Worm (Caenorhabditis elegans) whole organism, mixed stage, embryonic: ENCODE data around the gene mks-1.

ENCODE experiments used
- elt-3 ChIP-seq: fragments of 150-350 bp; optimal IDR thresholded peaks from 2 replicates; lab custom pipeline; 2014; ENCODE audit warnings: missing biosample characterization, missing genetic modification characterization
- lsy-2 ChIP-seq: fragments of 150-350 bp; optimal IDR thresholded peaks from 2 replicates; lab custom pipeline; 2014; ENCODE audit warnings: missing biosample characterization, missing genetic modification characterization
- nhr-237 ChIP-seq: fragments of 150-350 bp; optimal IDR thresholded peaks from 2 replicates; lab custom pipeline; 2014; ENCODE audit warnings: missing biosample characterization, missing genetic modification characterization
- nhr-76 ChIP-seq: sonication (generic microtip); optimal IDR thresholded peaks from 2 replicates; lab custom pipeline; 2017; ENCODE audit warnings: missing biosample characterization, missing genetic modification characterization
- snpc-4 ChIP-seq: fragments of 150-350 bp; optimal IDR thresholded peaks from 2 replicates; lab custom pipeline; 2014; ENCODE audit warnings: missing biosample characterization, missing genetic modification characterization
- sptf-1 ChIP-seq: sonication (generic microtip); optimal IDR thresholded peaks from 2 replicates; lab custom pipeline; 2017; ENCODE audit warnings: mild to moderate bottlenecking, missing genetic modification characterization, moderate library complexity, missing compliant biosample characterization
- ztf-11 ChIP-seq: fragments of 150-350 bp; optimal IDR thresholded peaks from 2 replicates; lab custom pipeline; 2014; ENCODE audit warnings: missing biosample characterization, missing genetic modification characterization

DNA sequence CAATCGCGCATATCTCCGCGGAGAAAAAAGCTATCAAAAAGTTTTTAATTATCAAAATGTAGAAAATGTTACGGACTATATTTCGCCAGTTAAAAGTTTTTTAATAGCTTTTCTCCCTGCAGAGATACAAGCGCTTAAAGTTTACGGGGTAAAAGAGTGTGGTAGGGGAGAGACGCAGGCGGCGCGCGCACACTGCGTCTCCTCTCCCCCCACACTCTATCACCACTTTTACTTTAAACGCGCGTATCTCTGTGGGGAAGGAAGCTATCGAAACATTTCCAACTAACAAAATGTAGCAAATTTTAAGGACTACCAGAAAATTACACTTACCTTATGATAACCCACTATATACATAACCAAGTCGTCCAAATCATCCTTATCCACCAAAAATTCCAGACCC is 17.5 kb downstream of the mks-1 start:
- no peak for TF ChIP-seq lsy-2 (tag; lab: Kevin White, UChicago)
- TF ChIP-seq ztf-11 (tag; lab: Kevin White, UChicago) = no peak
- no peak for TF ChIP-seq elt-3
- TF ChIP-seq nhr-237 (tag; lab: Kevin White, UChicago) = no peak
- TF ChIP-seq snpc-4 (tag; lab: Kevin White, UChicago) = no peak
- no peak for TF ChIP-seq sptf-1 (tag; lab: Kevin White, UChicago)
- no peak for TF ChIP-seq nhr-76
